Worm (Caenorhabditis elegans): ENCODE results near the gene swd-2.2.

swd-2.2 gene

DNA sequence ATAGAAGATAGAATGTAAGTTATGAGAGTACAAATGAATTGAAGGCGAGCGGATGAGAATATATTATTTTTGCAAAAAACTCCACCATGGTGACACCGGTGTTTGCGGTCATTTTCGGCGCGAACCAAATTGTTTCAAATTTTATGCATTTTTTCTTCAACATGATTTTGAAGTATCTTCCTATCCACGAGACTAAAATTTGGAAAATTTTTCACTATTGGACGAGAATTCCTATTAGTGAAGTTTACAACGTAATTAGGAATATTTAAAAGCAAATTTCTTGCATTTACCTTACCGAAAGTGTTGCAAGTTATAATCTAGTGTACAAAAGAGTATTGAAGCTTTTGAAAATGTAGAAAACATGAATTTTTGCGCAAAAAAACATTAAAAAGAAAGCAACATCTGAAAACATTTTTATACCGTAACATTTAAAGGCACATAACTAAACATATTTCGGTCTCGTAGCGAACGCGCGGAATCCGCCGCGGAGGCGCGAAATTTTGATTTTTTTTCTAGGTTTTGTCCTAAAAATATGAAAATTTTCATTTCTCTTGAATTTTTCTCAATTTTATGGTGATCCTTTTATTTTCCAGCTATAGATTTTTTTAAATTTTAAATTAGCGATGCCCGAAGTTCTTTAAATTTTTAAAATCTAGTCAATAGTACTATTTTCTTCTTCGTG lies 22.4 kb downstream of the swd-2.2 start, which contains the start of gene sgo-1:
Gene sgo-1 (minus strand): TSS at position 51 of the 682 bp plus-strand sequence.
- TF ChIP-seq hlh-6 (tag; optimal IDR thresholded peaks at IDR 0.05) (no peak), mec-3 (tag; optimal IDR thresholded peaks at IDR 0.05; ENCODE audit: borderline replicate concordance) (no peak), nhr-11 (tag; optimal IDR thresholded peaks at IDR 0.05) (no peak), eyg-1 (tag; optimal IDR thresholded peaks at IDR 0.05) (no peak), hlh-30 (tag; optimal IDR thresholded peaks at IDR 0.05; ENCODE audit: insufficient read depth) (no peak), npax-4 (tag; optimal IDR thresholded peaks at IDR 0.05) (no peak), syd-9 (tag; optimal IDR thresholded peaks at IDR 0.05) (no peak), ttx-3 (tag; optimal IDR thresholded peaks at IDR 0.05) (no peak), ceh-45 (GFP tag; IDR thresholded peaks at IDR 0.05) (no peak), ceh-18 (tag; optimal IDR thresholded peaks at IDR 0.05) (no peak), C08G9.2 (tag; optimal IDR thresholded peaks at IDR 0.05) (no peak), odd-2 (tag; optimal IDR thresholded peaks at IDR 0.05) (no peak), ahr-1 (tag; optimal IDR thresholded peaks at IDR 0.05) (no peak), unc-86 (tag; optimal IDR thresholded peaks at IDR 0.05) (no peak), pqm-1 (tag; optimal IDR thresholded peaks at IDR 0.05) (no peak), K02D7.2 (tag; optimal IDR thresholded peaks at IDR 0.05) (no peak)

DNA sequence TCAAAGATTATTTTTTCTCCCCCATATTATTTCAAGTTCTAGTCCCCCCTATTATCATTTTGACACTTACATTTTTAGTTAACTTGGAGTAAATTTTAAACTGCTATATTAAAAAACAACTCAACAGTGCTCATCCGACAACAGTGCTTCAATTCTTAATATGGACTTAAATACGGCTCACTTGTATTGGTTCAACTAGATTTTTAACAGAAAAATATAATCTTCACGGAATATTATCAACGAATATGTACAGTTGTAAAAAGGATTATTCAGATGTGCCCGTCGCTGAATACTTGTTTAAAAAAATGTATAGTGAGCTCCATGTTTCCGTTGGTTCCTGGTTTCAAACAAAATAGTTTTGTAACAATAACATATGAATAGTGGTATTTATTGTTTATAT lies 26.1 kb downstream of the swd-2.2 start:
- TF ChIP-seq pha-2 (tag; optimal IDR thresholded peaks at IDR 0.05) (no peak), odd-2 (tag; optimal IDR thresholded peaks at IDR 0.05) (no peak), ceh-18 (tag; optimal IDR thresholded peaks at IDR 0.05) (no peak), ttx-3 (tag; optimal IDR thresholded peaks at IDR 0.05) (no peak), pag-3 (tag; optimal IDR thresholded peaks at IDR 0.05; ENCODE audit: borderline replicate concordance) (no peak), C08G9.2 (tag; optimal IDR thresholded peaks at IDR 0.05) (no peak), elt-2 (tag; optimal IDR thresholded peaks at IDR 0.05) (no peak), sox-4 (tag; optimal IDR thresholded peaks at IDR 0.05) (no peak), ceh-6 (GFP tag; optimal IDR thresholded peaks at IDR 0.05) (no peak), che-1 (tag; optimal IDR thresholded peaks at IDR 0.05) (no peak), unc-3 (GFP tag; conservative IDR thresholded peaks at IDR 0.05) (no peak), unc-3 (tag; optimal IDR thresholded peaks at IDR 0.05) (no peak), sox-2 (GFP tag; IDR thresholded peaks at IDR 0.05) (no peak), nhr-232 (tag; optimal IDR thresholded peaks at IDR 0.05) (no peak), ztf-16 (tag; optimal IDR thresholded peaks at IDR 0.05) (no peak), lin-11 (tag; optimal IDR thresholded peaks at IDR 0.05) (no peak), elt-4 (tag; optimal IDR thresholded peaks at IDR 0.05) (no peak), dve-1 (tag; optimal IDR thresholded peaks at IDR 0.05) (no peak), unc-42 (tag; optimal IDR thresholded peaks at IDR 0.05) (no peak)

DNA sequence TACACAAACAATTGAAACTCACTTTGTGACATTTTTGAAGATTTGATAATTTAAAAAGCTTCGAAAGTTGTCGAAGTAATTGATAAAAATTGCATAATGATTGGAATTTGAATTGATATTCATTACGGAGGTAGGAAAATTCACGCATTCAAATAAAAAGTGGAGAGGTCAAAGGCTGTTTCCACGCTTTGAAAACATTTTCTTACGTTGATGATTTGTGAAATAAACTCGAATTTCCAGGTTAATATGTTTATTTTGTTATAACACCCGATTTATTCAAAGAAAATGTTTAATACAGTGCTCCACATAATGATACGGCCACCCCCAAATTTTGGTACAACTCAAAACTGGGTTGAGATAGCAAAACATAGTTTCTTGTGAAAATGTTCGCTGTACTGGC lies 29.0 kb downstream of the swd-2.2 start, which contains the start of gene C33H5.16:
Gene C33H5.16 (minus strand): TSS at position 101 of the 400 bp plus-strand sequence.
- TF ChIP-seq fkh-10 (GFP tag; optimal IDR thresholded peaks at IDR 0.05) = no peak
- no peak for TF ChIP-seq ceh-31 (tag; optimal IDR thresholded peaks at IDR 0.05)
- no peak for TF ChIP-seq sox-2 (GFP tag; IDR thresholded peaks at IDR 0.05)
- TF ChIP-seq hlh-6 (tag; optimal IDR thresholded peaks at IDR 0.05) = no peak
- no peak for TF ChIP-seq ztf-16 (tag; optimal IDR thresholded peaks at IDR 0.05)
- TF ChIP-seq ceh-24 (tag; optimal IDR thresholded peaks at IDR 0.05) = no peak
- no peak for TF ChIP-seq pax-1 (tag; optimal IDR thresholded peaks at IDR 0.05)
- no peak for TF ChIP-seq ref-2 (tag; optimal IDR thresholded peaks at IDR 0.05)
- TF ChIP-seq unc-55 (GFP tag; optimal IDR thresholded peaks at IDR 0.05) = no peak
- no peak for TF ChIP-seq lim-6 (tag; optimal IDR thresholded peaks at IDR 0.05)
